Worm (Caenorhabditis elegans): ENCODE data around the gene uev-2.
A peak's percentile ranks its signal among the peaks of the same experiment; 100 is the strongest.

uev-2 gene

ce11 chrIII:5554884-5555500, 27.9 kb upstream of the uev-2 start, which contains the start of the genes nmad-1 and hach-1 (continued):
- TF ChIP-seq attf-6 (GFP tag; IDR thresholded peaks at IDR 0.05) (no peak), nhr-80 (tag; optimal IDR thresholded peaks at IDR 0.05) (peak; percentile 24), nhr-90 (tag; optimal IDR thresholded peaks at IDR 0.05) (no peak), pbrm-1 (GFP tag; IDR thresholded peaks at IDR 0.05) (peak; percentile 78), F55B11.4 (tag; optimal IDR thresholded peaks at IDR 0.05; ENCODE audit: borderline replicate concordance, insufficient read depth) (no peak), tlf-1 (GFP tag; optimal IDR thresholded peaks at IDR 0.05) (peak; percentile 38), lir-1 (GFP tag; conservative IDR thresholded peaks at IDR 0.05) (peak; percentile 37; the same call in 1 of the 2 replicates), lin-35 (GFP tag; optimal IDR thresholded peaks at IDR 0.05) (peak in 2 of 3 experiments; percentile 60 to 75), snpc-1.3 (tag; optimal IDR thresholded peaks at IDR 0.05; ENCODE audit: insufficient read depth) (peak; percentile 93), lsy-27 (tag; optimal IDR thresholded peaks at IDR 0.05; ENCODE audit: borderline replicate concordance, insufficient read depth) (no peak), bed-1 (GFP tag; IDR thresholded peaks at IDR 0.05) (no peak), B0261.1 (tag; optimal IDR thresholded peaks at IDR 0.05) (no peak), dox-1 (GFP tag; IDR thresholded peaks at IDR 0.05) (peak; percentile 85), F57A8.1 (GFP tag; optimal IDR thresholded peaks at IDR 0.05) (no peak), nhr-179 (tag; optimal IDR thresholded peaks at IDR 0.05) (no peak), dpff-1 (tag; optimal IDR thresholded peaks at IDR 0.05) (no peak), F10E7.11 (tag; optimal IDR thresholded peaks at IDR 0.05) (peak; percentile 19), ztf-22 (GFP tag; optimal IDR thresholded peaks at IDR 0.05) (no peak), ets-4 (GFP tag; optimal IDR thresholded peaks at IDR 0.05) (no peak), T26A5.8 (tag; optimal IDR thresholded peaks at IDR 0.05) (no peak), D2030.7 (GFP tag; IDR thresholded peaks at IDR 0.05) (peak; percentile 64; the same call in 1 of the 2 replicates), F37B4.10 (GFP tag; IDR thresholded peaks at IDR 0.05) (no peak), sea-2 (GFP tag; IDR thresholded peaks at IDR 0.05) (no peak), ztf-3 (GFP tag; optimal IDR thresholded peaks at IDR 0.05) (no peak), F23B12.7 (tag; optimal IDR thresholded peaks at IDR 0.05; ENCODE audit: insufficient read depth) (peak; percentile 72), lag-1 (GFP tag; IDR thresholded peaks at IDR 0.05) (no peak), hsf-1 (GFP tag; IDR thresholded peaks at IDR 0.05) (no peak), nfya-1 (tag; optimal IDR thresholded peaks at IDR 0.05; ENCODE audit: borderline replicate concordance, insufficient read depth) (no peak), attf-3 (GFP tag; conservative IDR thresholded peaks at IDR 0.05) (peak; percentile 53; the same call in 1 of the 2 replicates), bed-2 (GFP tag; IDR thresholded peaks at IDR 0.05) (no peak), ccch-3 (GFP tag; optimal IDR thresholded peaks at IDR 0.05) (no peak), Y79H2A.3 (GFP tag; conservative IDR thresholded peaks at IDR 0.05) (no peak), ztf-18 (tag; optimal IDR thresholded peaks at IDR 0.05) (peak; percentile 42), mel-28 (tag; optimal IDR thresholded peaks at IDR 0.05; ENCODE audit: borderline replicate concordance) (no peak), snpc-4 (GFP tag; optimal IDR thresholded peaks at IDR 0.05) (peak; percentile 73), snpc-4 (tag; optimal IDR thresholded peaks at IDR 0.05) (peak in 3 of 4 experiments; percentile 60 to 76 (median 75)), Y53F4B.3 (GFP tag; IDR thresholded peaks at IDR 0.05) (no peak), gei-17 (GFP tag; optimal IDR thresholded peaks at IDR 0.05) (no peak), ama-1 (optimal IDR thresholded peaks at IDR 0.05) (no peak), ama-1 (GFP tag; optimal IDR thresholded peaks at IDR 0.05) (peak in 1 of 2 experiments; percentile 31), repo-1 (tag; optimal IDR thresholded peaks at IDR 0.05) (no peak), tbx-9 (tag; optimal IDR thresholded peaks at IDR 0.05; ENCODE audit: borderline replicate concordance) (no peak), nhr-120 (GFP tag; IDR thresholded peaks at IDR 0.05) (no peak), B0019.2 (GFP tag; conservative IDR thresholded peaks at IDR 0.05) (no peak), ceh-91 (GFP tag; IDR thresholded peaks at IDR 0.05) (no peak), mxl-1 (tag; optimal IDR thresholded peaks at IDR 0.05) (no peak), snpc-1.1 (tag; optimal IDR thresholded peaks at IDR 0.05; ENCODE audit: insufficient read depth) (peak; percentile 71), mcd-1 (GFP tag; IDR thresholded peaks at IDR 0.05) (peak; percentile 74)
